Fruit fly (Drosophila melanogaster) whole organism: Measurements from ENCODE around the gene p23.

Experiments used
- CG8478 ChIP-seq: fragments of >200 bp; optimal IDR thresholded peaks from 2 replicates; lab custom pipeline; 2018; ENCODE audit warnings: inconsistent platforms
- Dll ChIP-seq: fragments of >200 bp; optimal IDR thresholded peaks from 2 replicates; lab custom pipeline; 2017
- pan ChIP-seq: fragments of >200 bp; optimal IDR thresholded peaks from 2 replicates; lab custom pipeline; 2017
- psq ChIP-seq: fragments of >200 bp; optimal IDR thresholded peaks from 2 replicates; lab custom pipeline; 2017
- usp ChIP-seq: fragments of >200 bp; optimal IDR thresholded peaks from 2 replicates; lab custom pipeline; 2017; ENCODE audit warnings: missing biosample characterization, missing genetic modification characterization, mixed read lengths

- TF ChIP-seq Dll (lab: Kevin White, UChicago) (no peak), CG8478 (lab: Kevin White, UChicago) (no peak), usp (GFP tag; lab: Kevin White, UChicago) (no peak), pan (lab: Kevin White, UChicago) (no peak), psq (no peak)
Measured at dm6 chr3R:9644620-9645019, 33.1 kb upstream of the p23 start.
